Worm (Caenorhabditis elegans) whole organism, L4 larva: ENCODE results near the gene F46F2.3.
A peak's percentile ranks its signal among the peaks of the same experiment; 100 is the strongest.

Source experiments
- Y105C5A.15 ChIP-seq: fragments of 200-800 bp; sonication (Bioruptor generic); IDR thresholded peaks from 2 replicates; pipeline ENCODE4 v1.3.6; 2022; ENCODE audit warnings: missing genetic modification characterization, missing compliant biosample characterization
- aha-1 ChIP-seq: fragments of 150-350 bp; peaks from one replicate; lab custom pipeline; 2014; ENCODE audit warnings: missing biosample characterization, missing genetic modification characterization
- hmg-1.1 ChIP-seq: fragments of 200-800 bp; sonication (Bioruptor generic); IDR thresholded peaks from 2 replicates; pipeline ENCODE4 v1.3.6; 2022; ENCODE audit warnings: missing genetic modification reagents, missing genetic modification characterization, missing compliant biosample characterization
- mxl-2 ChIP-seq: fragments of 200-800 bp; sonication (Bioruptor generic); conservative IDR thresholded peaks from 2 replicates; pipeline ENCODE4 v1.3.6; 2022; ENCODE audit warnings: missing genetic modification reagents, missing genetic modification characterization, missing compliant biosample characterization
- nhr-48 ChIP-seq: sonication (generic microtip); optimal IDR thresholded peaks from 2 replicates; lab custom pipeline; 2016; ENCODE audit warnings: mild to moderate bottlenecking, missing genetic modification characterization, missing compliant biosample characterization
- saeg-2 ChIP-seq: fragments of 200-800 bp; sonication (Bioruptor generic); IDR thresholded peaks from 2 replicates; pipeline ENCODE4 v1.3.6; 2022; ENCODE audit warnings: missing genetic modification reagents, missing genetic modification characterization, missing compliant biosample characterization
- set-16 ChIP-seq: fragments of 200-800 bp; sonication (Bioruptor generic); IDR thresholded peaks from 2 replicates; pipeline ENCODE4 v1.3.6; 2022; ENCODE audit warnings: missing genetic modification reagents, missing genetic modification characterization, missing compliant biosample characterization
- skn-1 ChIP-seq: fragments of 150-350 bp; optimal IDR thresholded peaks from 2 replicates; lab custom pipeline; 2014; ENCODE audit warnings: missing biosample characterization, missing genetic modification characterization
- unc-62 ChIP-seq, 3 experiments: fragments of 150-350 bp in 1 of 3; sonication (generic microtip); optimal IDR thresholded peaks in 2 of 3; peaks in 1 of 3; 1 replicate in 1 of 3; 2 replicates in 2 of 3; lab custom pipeline; 2014 to 2017; ENCODE audit warnings: missing biosample characterization in 3 of 3, missing genetic modification characterization in 3 of 3, missing genetic modification reagents in 3 of 3, missing genotype in 1 of 3
- vab-7 ChIP-seq: fragments of 200-800 bp; sonication (Bioruptor generic); IDR thresholded peaks from 2 replicates; pipeline ENCODE4 v1.3.6; 2022; ENCODE audit warnings: missing genetic modification reagents, missing genetic modification characterization, missing compliant biosample characterization
- zfp-3 ChIP-seq: fragments of 200-800 bp; sonication (Bioruptor generic); conservative IDR thresholded peaks from 2 replicates; pipeline ENCODE4 v1.3.6; 2022; ENCODE audit warnings: missing genetic modification reagents, missing genetic modification characterization, missing compliant biosample characterization

Gene F46F2.3

ce11 chrX:15221107-15221506 is 39.0 kb downstream of the F46F2.3 start:
- TF ChIP-seq set-16 (GFP tag; lab: Robert Waterston, UW) (peak; percentile 80), vab-7 (GFP tag; lab: Robert Waterston, UW) (0 out of 2 replicates have a peak, but pooled peaks have one; percentile 25), aha-1 (tag; lab: Kevin White, UChicago) (peak; percentile 61), saeg-2 (no peak)

ce11 chrX:15215272-15215671 is 44.8 kb downstream of the F46F2.3 start:
- peak in 1 of 2 experiments; percentile 60 for TF ChIP-seq unc-62 (GFP tag; optimal IDR thresholded peaks at IDR 0.05 in 1 of 2; lab: Kevin White, UChicago)
- TF ChIP-seq unc-62 (tag; optimal IDR thresholded peaks at IDR 0.05; lab: Kevin White, UChicago), result no peak
- no peak for TF ChIP-seq mxl-2 (GFP tag; lab: Robert Waterston, UW)
- peak; percentile 92 for TF ChIP-seq aha-1 (tag; lab: Kevin White, UChicago)
- TF ChIP-seq nhr-48 (tag; lab: Kevin White, UChicago), result no peak

- TF ChIP-seq unc-62 (GFP tag; optimal IDR thresholded peaks at IDR 0.05 in 1 of 2; lab: Kevin White, UChicago) (peak in 1 of 2 experiments; percentile 64), unc-62 (tag; optimal IDR thresholded peaks at IDR 0.05; lab: Kevin White, UChicago) (no peak), zfp-3 (GFP tag; lab: Robert Waterston, UW) (no peak), hmg-1.1 (0 out of 2 replicates have a peak, but pooled peaks have one; percentile 24), nhr-48 (tag; lab: Kevin White, UChicago) (no peak), Y105C5A.15 (GFP tag; lab: Robert Waterston, UW) (no peak), skn-1 (tag; lab: Kevin White, UChicago) (no peak)
These were observed 46.8 kb downstream of the F46F2.3 start, which contains the start of the genes H03A11.13 and famk-1 for ce11 chrX:15213182-15213829. H03A11.13 (minus strand) TSS chrX:15213232. famk-1 (minus strand) TSS chrX:15213259.
